Worm (Caenorhabditis elegans) whole organism, L1 larva: Measurements from ENCODE around the gene mpz-3.

Experiments
- C04F5.9 ChIP-seq: sonication (generic microtip); optimal IDR thresholded peaks from 2 replicates; lab custom pipeline; 2016; ENCODE audit warnings: missing genetic modification characterization, missing compliant biosample characterization
- C16A3.4 ChIP-seq: fragments of 150-350 bp; optimal IDR thresholded peaks from 2 replicates; lab custom pipeline; 2014; ENCODE audit warnings: missing biosample characterization, missing genetic modification characterization
- F16B12.6 ChIP-seq: fragments of 150-350 bp; optimal IDR thresholded peaks from 2 replicates; lab custom pipeline; 2014; ENCODE audit warnings: missing biosample characterization, missing genetic modification characterization
- Y116A8C.19 ChIP-seq: sonication (generic microtip); optimal IDR thresholded peaks from 2 replicates; lab custom pipeline; 2016; ENCODE audit warnings: missing compliant biosample characterization, missing genetic modification characterization, borderline replicate concordance
- alr-1 ChIP-seq: fragments of 200-800 bp; sonication (Bioruptor generic); optimal IDR thresholded peaks from 2 replicates; lab custom pipeline; 2018; ENCODE audit warnings: borderline replicate concordance, mild to moderate bottlenecking, missing genetic modification characterization, missing compliant biosample characterization
- ama-1 ChIP-seq: fragments of 150-350 bp; optimal IDR thresholded peaks from 2 replicates; lab custom pipeline; 2014
- blmp-1 ChIP-seq: fragments of 150-350 bp; optimal IDR thresholded peaks from 2 replicates; lab custom pipeline; 2014; ENCODE audit warnings: missing biosample characterization, missing genetic modification characterization
- ceh-82 ChIP-seq, 3 experiments: fragments of 150-350 bp in 1 of 3; sonication (generic microtip) in 2 of 3; optimal IDR thresholded peaks; 2 replicates each; lab custom pipeline; 2014 to 2017; ENCODE audit warnings: missing biosample characterization in 3 of 3, missing genetic modification characterization in 3 of 3
- ceh-88 ChIP-seq: fragments of 200-800 bp; sonication (Bioruptor generic); IDR thresholded peaks from 2 replicates; pipeline ENCODE4 v1.3.6; 2022; ENCODE audit warnings: missing genetic modification characterization, missing compliant biosample characterization
- ceh-90 ChIP-seq: sonication (generic microtip); optimal IDR thresholded peaks from 2 replicates; lab custom pipeline; 2016; ENCODE audit warnings: missing genetic modification characterization, missing compliant biosample characterization
- efl-1 ChIP-seq, 4 experiments: fragments of 150-350 bp; optimal IDR thresholded peaks in 3 of 4; peaks in 1 of 4; 1 replicate in 1 of 4; 2 replicates in 3 of 4; lab custom pipeline; 2014; ENCODE audit warnings: missing biosample characterization in 2 of 4, missing genetic modification characterization in 2 of 4, missing genetic modification reagents in 2 of 4
- elt-3 ChIP-seq, 6 experiments: fragments of 150-350 bp in 1 of 6; sonication (generic microtip); optimal IDR thresholded peaks; 2 replicates each; lab custom pipeline; 2017 to 2018; ENCODE audit warnings: missing biosample characterization in 6 of 6, missing genetic modification characterization in 6 of 6, inconsistent platforms in 1 of 6
- fkh-10 ChIP-seq: sonication (generic microtip); optimal IDR thresholded peaks from 2 replicates; lab custom pipeline; 2017; ENCODE audit warnings: missing biosample characterization, missing genetic modification reagents, missing genetic modification characterization
- fkh-4 ChIP-seq: sonication (generic microtip); optimal IDR thresholded peaks from 2 replicates; lab custom pipeline; 2016; ENCODE audit warnings: missing compliant biosample characterization, missing genetic modification characterization, borderline replicate concordance
- fkh-8 ChIP-seq: sonication (generic microtip); optimal IDR thresholded peaks from 2 replicates; lab custom pipeline; 2016; ENCODE audit warnings: mild to moderate bottlenecking, missing genetic modification characterization, missing compliant biosample characterization
- hlh-4 ChIP-seq: sonication (generic microtip); optimal IDR thresholded peaks from 2 replicates; lab custom pipeline; 2016; ENCODE audit warnings: mild to moderate bottlenecking, missing genetic modification characterization, missing compliant biosample characterization
- jun-1 ChIP-seq: fragments of 150-350 bp; optimal IDR thresholded peaks from 2 replicates; lab custom pipeline; 2014; ENCODE audit warnings: missing biosample characterization, missing genetic modification reagents, missing genetic modification characterization
- lin-13 ChIP-seq: fragments of 150-350 bp; optimal IDR thresholded peaks from 2 replicates; lab custom pipeline; 2014; ENCODE audit warnings: missing biosample characterization, missing genetic modification reagents, missing genetic modification characterization
- lin-14 ChIP-seq: fragments of 200-800 bp; sonication (Bioruptor generic); optimal IDR thresholded peaks from 2 replicates; lab custom pipeline; 2018; ENCODE audit warnings: mild to moderate bottlenecking, missing genetic modification characterization, moderate library complexity, missing compliant biosample characterization
- lin-15B ChIP-seq: fragments of 150-350 bp; sonication (generic microtip); optimal IDR thresholded peaks from 3 replicates; lab custom pipeline; 2014; ENCODE audit warnings: missing biosample characterization, missing genetic modification characterization
- lin-35 ChIP-seq, 2 experiments: fragments of 150-350 bp; optimal IDR thresholded peaks; 2 replicates each; lab custom pipeline; 2014; ENCODE audit warnings: missing biosample characterization in 2 of 2, missing genetic modification characterization in 2 of 2, missing genetic modification reagents in 2 of 2
- lin-39 ChIP-seq: fragments of 150-350 bp; optimal IDR thresholded peaks from 2 replicates; lab custom pipeline; 2014; ENCODE audit warnings: missing biosample characterization, missing genetic modification reagents, missing genetic modification characterization
- lsy-2 ChIP-seq, 2 experiments: fragments of 150-350 bp; optimal IDR thresholded peaks; 2 replicates each; lab custom pipeline; 2014; ENCODE audit warnings: missing biosample characterization in 2 of 2, missing genetic modification characterization in 2 of 2
- mdl-1 ChIP-seq, 2 experiments: fragments of 150-350 bp; optimal IDR thresholded peaks; 2 replicates each; lab custom pipeline; 2014 to 2017; ENCODE audit warnings: missing biosample characterization in 2 of 2, missing genetic modification characterization in 2 of 2, inconsistent platforms in 1 of 2
- nhr-11 ChIP-seq: fragments of 150-350 bp; optimal IDR thresholded peaks from 2 replicates; lab custom pipeline; 2014; ENCODE audit warnings: missing biosample characterization, missing genetic modification characterization
- nhr-12 ChIP-seq: sonication (generic microtip); optimal IDR thresholded peaks from 2 replicates; lab custom pipeline; 2017; ENCODE audit warnings: missing biosample characterization, missing genetic modification characterization
- nhr-19 ChIP-seq: fragments of 200-800 bp; sonication (Bioruptor generic); conservative IDR thresholded peaks from 2 replicates; pipeline ENCODE4 v1.3.6; 2022; ENCODE audit warnings: missing genetic modification characterization, missing compliant biosample characterization
- nhr-20 ChIP-seq: sonication (generic microtip); optimal IDR thresholded peaks from 2 replicates; lab custom pipeline; 2016; ENCODE audit warnings: mild to moderate bottlenecking, missing genetic modification characterization, missing compliant biosample characterization
- nhr-237 ChIP-seq: fragments of 150-350 bp; optimal IDR thresholded peaks from 2 replicates; lab custom pipeline; 2014; ENCODE audit warnings: missing biosample characterization, missing genetic modification characterization
- nhr-28 ChIP-seq: fragments of 150-350 bp; optimal IDR thresholded peaks from 2 replicates; lab custom pipeline; 2014; ENCODE audit warnings: missing biosample characterization, missing genetic modification characterization
- nhr-47 ChIP-seq: sonication (generic microtip); optimal IDR thresholded peaks from 2 replicates; lab custom pipeline; 2016; ENCODE audit warnings: mild to moderate bottlenecking, missing genetic modification characterization, moderate library complexity, missing compliant biosample characterization
- nhr-76 ChIP-seq: sonication (generic microtip); optimal IDR thresholded peaks from 2 replicates; lab custom pipeline; 2017; ENCODE audit warnings: missing biosample characterization, missing genetic modification characterization
- nhr-77 ChIP-seq: fragments of 150-350 bp; optimal IDR thresholded peaks from 2 replicates; lab custom pipeline; 2014; ENCODE audit warnings: missing biosample characterization, missing genetic modification characterization
- nhr-84 ChIP-seq: sonication (generic microtip); optimal IDR thresholded peaks from 2 replicates; lab custom pipeline; 2017; ENCODE audit warnings: missing biosample characterization, missing genetic modification characterization
- nhr-90 ChIP-seq: sonication (generic microtip); optimal IDR thresholded peaks from 2 replicates; lab custom pipeline; 2016; ENCODE audit warnings: mild to moderate bottlenecking, missing genetic modification characterization, missing compliant biosample characterization; ENCODE audit not compliant: poor library complexity
- pag-3 ChIP-seq: sonication (generic microtip); optimal IDR thresholded peaks from 2 replicates; lab custom pipeline; 2017; ENCODE audit warnings: missing genetic modification characterization, mild to moderate bottlenecking, missing compliant biosample characterization, antibody characterized with exemption, borderline replicate concordance; ENCODE audit not compliant: insufficient read depth
- tbx-2 ChIP-seq: sonication (generic microtip); optimal IDR thresholded peaks from 2 replicates; lab custom pipeline; 2016; ENCODE audit warnings: missing genetic modification characterization, missing compliant biosample characterization
- unc-86 ChIP-seq: sonication (generic microtip); optimal IDR thresholded peaks from 2 replicates; lab custom pipeline; 2016; ENCODE audit warnings: missing genetic modification characterization, missing compliant biosample characterization
- unc-98 ChIP-seq: fragments of 200-800 bp; sonication (Bioruptor generic); IDR thresholded peaks from 2 replicates; pipeline ENCODE4 v1.3.6; 2022; ENCODE audit warnings: missing genetic modification characterization, missing compliant biosample characterization
- vab-15 ChIP-seq: sonication (generic microtip); optimal IDR thresholded peaks from 2 replicates; lab custom pipeline; 2017; ENCODE audit warnings: missing genotype, mild to moderate bottlenecking, missing genetic modification characterization, missing compliant biosample characterization
- zip-4 ChIP-seq: fragments of 200-800 bp; sonication (Bioruptor generic); optimal IDR thresholded peaks from 2 replicates; lab custom pipeline; 2018; ENCODE audit warnings: mild to moderate bottlenecking, missing genetic modification characterization, moderate library complexity, missing compliant biosample characterization
- ztf-11 ChIP-seq, 2 experiments: sonication (generic microtip); optimal IDR thresholded peaks; 2 replicates each; lab custom pipeline; 2016 to 2017; ENCODE audit warnings: missing genetic modification characterization in 2 of 2, missing biosample characterization in 1 of 2, missing compliant biosample characterization in 1 of 2

mpz-3 gene

ce11 chrII:6560291-6560690 is 4.9 kb downstream of the mpz-3 start:
- TF ChIP-seq nhr-28 (tag; lab: Kevin White, UChicago) (no peak), lsy-2 (tag; optimal IDR thresholded peaks at IDR 0.05; lab: Kevin White, UChicago) (no peak), lin-35 (GFP tag; optimal IDR thresholded peaks at IDR 0.05; lab: Kevin White, UChicago) (no peak), nhr-19 (GFP tag; lab: Robert Waterston, UW) (no peak), efl-1 (optimal IDR thresholded peaks at IDR 0.05; lab: Kevin White, UChicago) (no peak), efl-1 (GFP tag; optimal IDR thresholded peaks at IDR 0.05 in 1 of 2; lab: Kevin White, UChicago) (no peak), nhr-237 (no peak), nhr-11 (tag; lab: Kevin White, UChicago) (no peak), fkh-4 (tag; lab: Kevin White, UChicago) (no peak), nhr-20 (no peak), unc-98 (no peak), pag-3 (no peak), elt-3 (tag; optimal IDR thresholded peaks at IDR 0.05; lab: Kevin White, UChicago) (no peak), nhr-77 (tag; lab: Kevin White, UChicago) (no peak), jun-1 (no peak), ztf-11 (tag; optimal IDR thresholded peaks at IDR 0.05; lab: Kevin White, UChicago) (no peak), hlh-4 (tag; lab: Kevin White, UChicago) (no peak), nhr-47 (tag; lab: Kevin White, UChicago) (no peak), F16B12.6 (tag; lab: Kevin White, UChicago) (no peak), nhr-12 (tag; lab: Kevin White, UChicago) (no peak), C04F5.9 (tag; lab: Kevin White, UChicago) (no peak)

ce11 chrII:6558887-6559286 is 6.3 kb downstream of the mpz-3 start:
- TF ChIP-seq unc-86, result no peak
- no peak for TF ChIP-seq unc-98
- TF ChIP-seq zip-4, result no peak
- TF ChIP-seq lin-35 (GFP tag; optimal IDR thresholded peaks at IDR 0.05; lab: Kevin White, UChicago), result peak in 1 of 2 experiments; percentile 19
- peak; percentile 64 for TF ChIP-seq ama-1 (lab: Kevin White, UChicago)
- TF ChIP-seq nhr-84 (tag; lab: Kevin White, UChicago), result no peak
- TF ChIP-seq efl-1 (optimal IDR thresholded peaks at IDR 0.05; lab: Kevin White, UChicago), result no peak
- peak in 1 of 2 experiments; percentile 14 for TF ChIP-seq efl-1 (GFP tag; optimal IDR thresholded peaks at IDR 0.05 in 1 of 2; lab: Kevin White, UChicago)

- TF ChIP-seq alr-1 (no peak), elt-3 (tag; optimal IDR thresholded peaks at IDR 0.05; lab: Kevin White, UChicago) (no peak), nhr-19 (GFP tag; lab: Robert Waterston, UW) (no peak), lin-39 (tag; lab: Kevin White, UChicago) (no peak), nhr-84 (tag; lab: Kevin White, UChicago) (no peak)
These were observed 10.5 kb downstream of the mpz-3 start, which contains the start of gene wrn-1 for ce11 chrII:6554677-6555076. TSS of gene wrn-1 (plus strand) at chrII:6554977.

ce11 chrII:6544842-6545410 is 20.3 kb downstream of the mpz-3 start, which contains the start of gene lron-15:
TSS of gene lron-15 (minus strand) at chrII:6544892.
- no peak for TF ChIP-seq nhr-76 (tag; lab: Kevin White, UChicago)
- no peak for TF ChIP-seq nhr-90 (tag; lab: Kevin White, UChicago)
- TF ChIP-seq ceh-88, result no peak
- TF ChIP-seq lin-14 (GFP tag; lab: Kevin White, UChicago), result peak; percentile 19
- TF ChIP-seq, all 84 proteins: peak for 1

- no peak for TF ChIP-seq Y116A8C.19
- TF ChIP-seq efl-1 (optimal IDR thresholded peaks at IDR 0.05; lab: Kevin White, UChicago), result peak; percentile 81 to 92
- TF ChIP-seq efl-1 (GFP tag; optimal IDR thresholded peaks at IDR 0.05 in 1 of 2; lab: Kevin White, UChicago), result peak; percentile 92 to 99
- TF ChIP-seq F16B12.6 (tag; lab: Kevin White, UChicago), result peak; percentile 30
- TF ChIP-seq ceh-90 (tag; lab: Kevin White, UChicago), result no peak
- TF ChIP-seq fkh-10 (GFP tag; lab: Kevin White, UChicago), result peak; percentile 3
- peak; percentile 22 for TF ChIP-seq lin-15B
- no peak for TF ChIP-seq nhr-77 (tag; lab: Kevin White, UChicago)
- peak in 1 of 2 experiments; percentile 10 for TF ChIP-seq mdl-1 (tag; optimal IDR thresholded peaks at IDR 0.05; lab: Kevin White, UChicago)
- TF ChIP-seq blmp-1 (tag; lab: Kevin White, UChicago), result peak; percentile 49
- no peak for TF ChIP-seq fkh-4 (tag; lab: Kevin White, UChicago)
- TF ChIP-seq fkh-8, result peak; percentile 26
- TF ChIP-seq zip-4, result no peak
- no peak for TF ChIP-seq pag-3
- TF ChIP-seq lin-13, result no peak
- peak in 2 of 3 experiments; percentile 4 to 43 for TF ChIP-seq ceh-82 (tag; optimal IDR thresholded peaks at IDR 0.05; lab: Kevin White, UChicago)
- no peak for TF ChIP-seq unc-98
- no peak for TF ChIP-seq vab-15 (tag; lab: Kevin White, UChicago)
- peak; percentile 83 for TF ChIP-seq C16A3.4
- no peak for TF ChIP-seq tbx-2 (tag; lab: Kevin White, UChicago)
These were observed 29.2 kb downstream of the mpz-3 start, which contains the start of gene utp-20 for ce11 chrII:6535957-6536424. TSS of gene utp-20 (plus strand) at chrII:6536374.
